Fruit fly (Drosophila melanogaster): ENCODE results near the gene CG6933.

- TF ChIP-seq CG9948 (tag; optimal IDR thresholded peaks at IDR 0.05) = no peak
- no peak for TF ChIP-seq D1 (tag; optimal IDR thresholded peaks at IDR 0.05)
- TF ChIP-seq fd96Ca (GFP tag; IDR thresholded peaks at IDR 0.05) = no peak
- TF ChIP-seq CG8301 (tag; optimal IDR thresholded peaks at IDR 0.05) = no peak
- TF ChIP-seq CG34367 (tag; optimal IDR thresholded peaks at IDR 0.05) = no peak
- TF ChIP-seq CG15710 (tag; optimal IDR thresholded peaks at IDR 0.05) = no peak
- TF ChIP-seq CG14655 (GFP tag; optimal IDR thresholded peaks at IDR 0.05) = no peak
- TF ChIP-seq Ets98B (GFP tag; IDR thresholded peaks at IDR 0.05) = no peak
- no peak for TF ChIP-seq CG12605 (GFP tag; IDR thresholded peaks at IDR 0.05)
- no peak for TF ChIP-seq EcR (GFP tag; optimal IDR thresholded peaks at IDR 0.05)
- no peak for TF ChIP-seq CG13204 (GFP tag; optimal IDR thresholded peaks at IDR 0.05)
Observed at dm6 chr3L:20240753-20241152, 20.5 kb upstream of the CG6933 start, which contains the start of gene Clc.

All from whole organism, pupa.